Fruit fly (Drosophila melanogaster): ENCODE data around the gene CG14418.

Gene CG14418

dm6 chrX:2907105-2907694, 23.7 kb upstream of the CG14418 start (continued):
- TF ChIP-seq onecut (GFP tag; IDR thresholded peaks at IDR 0.05) (no peak), Jarid2 (GFP tag; optimal IDR thresholded peaks at IDR 0.05) (no peak), crol (GFP tag; IDR thresholded peaks at IDR 0.05) (peak; percentile 28; the same call in 1 of the 2 replicates), CG6272 (GFP tag; IDR thresholded peaks at IDR 0.05) (no peak), tna (GFP tag; IDR thresholded peaks at IDR 0.05; ENCODE audit: partially characterized antibody) (no peak), pzg (GFP tag; optimal IDR thresholded peaks at IDR 0.05) (no peak), CG8478 (optimal IDR thresholded peaks at IDR 0.05) (no peak), lab (GFP tag; optimal IDR thresholded peaks at IDR 0.05) (peak; percentile 11), Gsc (GFP tag; IDR thresholded peaks at IDR 0.05) (no peak), row (GFP tag; IDR thresholded peaks at IDR 0.05) (peak; percentile 18; the same call in 1 of the 3 replicates), CG16813 (GFP tag; IDR thresholded peaks at IDR 0.05; ENCODE audit: partially characterized antibody) (no peak), jing (GFP tag; optimal IDR thresholded peaks at IDR 0.05) (no peak), NFAT (GFP tag; IDR thresholded peaks at IDR 0.05) (no peak), CG8924 (tag; optimal IDR thresholded peaks at IDR 0.05) (no peak), ci (GFP tag; IDR thresholded peaks at IDR 0.05) (peak; percentile 51; the same call in 1 of the 3 replicates), CG6765 (GFP tag; optimal IDR thresholded peaks at IDR 0.05) (no peak), esg (GFP tag; conservative IDR thresholded peaks at IDR 0.05) (0 out of 2 replicates have a peak, but pooled peaks have one; percentile 23), CG17328 (GFP tag; IDR thresholded peaks at IDR 0.05) (peak; percentile 47; the same call in 1 of the 2 replicates), CG16779 (GFP tag; IDR thresholded peaks at IDR 0.05) (no peak), CG14050 (GFP tag; IDR thresholded peaks at IDR 0.05) (no peak), ERR (GFP tag; optimal IDR thresholded peaks at IDR 0.05) (no peak), dpn (GFP tag; optimal IDR thresholded peaks at IDR 0.05) (no peak), zfh2 (GFP tag; optimal IDR thresholded peaks at IDR 0.05) (no peak), Scr (GFP tag; IDR thresholded peaks at IDR 0.05; ENCODE audit: partially characterized antibody) (no peak), sima (GFP tag; optimal IDR thresholded peaks at IDR 0.05) (no peak), cg (GFP tag; optimal IDR thresholded peaks at IDR 0.05) (no peak), CG1832 (GFP tag; optimal IDR thresholded peaks at IDR 0.05) (no peak), Sox100B (GFP tag; optimal IDR thresholded peaks at IDR 0.05) (no peak)

- TF ChIP-seq pan (optimal IDR thresholded peaks at IDR 0.05) (no peak), pan (GFP tag; optimal IDR thresholded peaks at IDR 0.05 in 1 of 2, IDR thresholded peaks at IDR 0.05 in 1 of 2) (no peak), CG33557 (GFP tag; optimal IDR thresholded peaks at IDR 0.05) (no peak), CG17385 (GFP tag; optimal IDR thresholded peaks at IDR 0.05) (no peak), maf-S (GFP tag; optimal IDR thresholded peaks at IDR 0.05) (no peak), CG14965 (GFP tag; optimal IDR thresholded peaks at IDR 0.05; ENCODE audit: borderline replicate concordance) (no peak), vvl (GFP tag; IDR thresholded peaks at IDR 0.05) (no peak), fd102C (GFP tag; optimal IDR thresholded peaks at IDR 0.05) (no peak), Six4 (GFP tag; optimal IDR thresholded peaks at IDR 0.05) (no peak), CG11398 (GFP tag; optimal IDR thresholded peaks at IDR 0.05) (no peak)
Measured at dm6 chrX:2890468-2890867, 7.0 kb upstream of the CG14418 start, which contains the start of gene CG3526. Gene CG3526 (plus strand): TSS chrX:2890768.

- TF ChIP-seq hb (GFP tag; IDR thresholded peaks at IDR 0.05; ENCODE audit: partially characterized antibody), result 0 out of 3 replicates have a peak, but pooled peaks have one; percentile 12
- peak; percentile 66; the same call in 1 of the 2 replicates for TF ChIP-seq Adf1 (GFP tag; IDR thresholded peaks at IDR 0.05)
- no peak for TF ChIP-seq Lim3 (GFP tag; IDR thresholded peaks at IDR 0.05)
- TF ChIP-seq ewg (GFP tag; optimal IDR thresholded peaks at IDR 0.05), result peak; percentile 31
- TF ChIP-seq CG1024 (GFP tag; IDR thresholded peaks at IDR 0.05), result no peak
- peak; percentile 6 for TF ChIP-seq CG5180 (GFP tag; optimal IDR thresholded peaks at IDR 0.05)
- TF ChIP-seq Deaf1 (tag; optimal IDR thresholded peaks at IDR 0.05), result peak; percentile 91
- TF ChIP-seq CG7372 (GFP tag; IDR thresholded peaks at IDR 0.05), result peak; percentile 59
Measured at dm6 chrX:2888211-2888610, 4.8 kb upstream of the CG14418 start.
